Fruit fly (Drosophila melanogaster): Measurements from ENCODE around the gene CG3402.
A peak's percentile ranks its signal among the peaks of the same experiment; 100 is the strongest.

Gene CG3402

dm6 chr3L:615425-616046, 37.1 kb downstream of the CG3402 start (continued):
- TF ChIP-seq ind (GFP tag; optimal IDR thresholded peaks at IDR 0.05) (peak; percentile 87), Kr (GFP tag; optimal IDR thresholded peaks at IDR 0.05) (no peak), scrt (GFP tag; optimal IDR thresholded peaks at IDR 0.05) (peak; percentile 57), nom (GFP tag; optimal IDR thresholded peaks at IDR 0.05) (no peak), Mad (GFP tag; optimal IDR thresholded peaks at IDR 0.05) (peak; percentile 71), stc (GFP tag; IDR thresholded peaks at IDR 0.05) (peak; percentile 91), chn (GFP tag; optimal IDR thresholded peaks at IDR 0.05) (peak; percentile 72), CG9817 (tag; optimal IDR thresholded peaks at IDR 0.05) (peak; percentile 61), Drgx (GFP tag; IDR thresholded peaks at IDR 0.05) (peak; percentile 81), Usf (GFP tag; optimal IDR thresholded peaks at IDR 0.05) (peak; percentile 13), h (optimal IDR thresholded peaks at IDR 0.05) (no peak), CG7839 (tag; optimal IDR thresholded peaks at IDR 0.05) (peak; percentile 89), eyg (GFP tag; optimal IDR thresholded peaks at IDR 0.05) (peak; percentile 72), pan (optimal IDR thresholded peaks at IDR 0.05) (no peak), pan (GFP tag; optimal IDR thresholded peaks at IDR 0.05 in 1 of 2, IDR thresholded peaks at IDR 0.05 in 1 of 2) (peak in 1 of 2 experiments; percentile 94), CG7928 (GFP tag; optimal IDR thresholded peaks at IDR 0.05) (no peak), fd3F (GFP tag; optimal IDR thresholded peaks at IDR 0.05) (peak; percentile 68), CkIIα-i1 (GFP tag; IDR thresholded peaks at IDR 0.05) (peak; percentile 48; the same call in 1 of the 2 replicates), CG6813 (GFP tag; optimal IDR thresholded peaks at IDR 0.05) (peak; percentile 44), NC2β (GFP tag; optimal IDR thresholded peaks at IDR 0.05) (peak; percentile 87), wek (GFP tag; optimal IDR thresholded peaks at IDR 0.05) (peak; percentile 26), dmrt11E (tag; optimal IDR thresholded peaks at IDR 0.05) (peak; percentile 89), sug (tag; optimal IDR thresholded peaks at IDR 0.05) (peak; percentile 16), lab (GFP tag; optimal IDR thresholded peaks at IDR 0.05) (peak; percentile 87), Pdp1 (GFP tag; optimal IDR thresholded peaks at IDR 0.05) (peak; percentile 28 to 84), pum (GFP tag; optimal IDR thresholded peaks at IDR 0.05) (peak; percentile 80), salm (tag; optimal IDR thresholded peaks at IDR 0.05) (peak; percentile 80), CG3163 (GFP tag; optimal IDR thresholded peaks at IDR 0.05) (peak; percentile 69), luna (GFP tag; optimal IDR thresholded peaks at IDR 0.05) (no peak), zf30C (GFP tag; optimal IDR thresholded peaks at IDR 0.05) (peak; percentile 70), dmrt99B (tag; optimal IDR thresholded peaks at IDR 0.05) (peak; percentile 95), Hand (GFP tag; optimal IDR thresholded peaks at IDR 0.05) (no peak), CG9797 (GFP tag; optimal IDR thresholded peaks at IDR 0.05) (no peak), CG3847 (GFP tag; IDR thresholded peaks at IDR 0.05) (peak; percentile 66), CTCF (GFP tag; optimal IDR thresholded peaks at IDR 0.05) (peak; percentile 44), CG32767 (GFP tag; IDR thresholded peaks at IDR 0.05) (peak; percentile 87), CG14860 (GFP tag; IDR thresholded peaks at IDR 0.05; ENCODE audit: partially characterized antibody) (no peak), CG1602 (GFP tag; optimal IDR thresholded peaks at IDR 0.05) (peak; percentile 88), CG5180 (GFP tag; optimal IDR thresholded peaks at IDR 0.05) (peak; percentile 62), ash1 (GFP tag; optimal IDR thresholded peaks at IDR 0.05) (no peak), hb (GFP tag; IDR thresholded peaks at IDR 0.05; ENCODE audit: partially characterized antibody) (no peak), Tbp (GFP tag; optimal IDR thresholded peaks at IDR 0.05) (no peak), CG17802 (tag; optimal IDR thresholded peaks at IDR 0.05) (peak; percentile 77), CG14441 (GFP tag; IDR thresholded peaks at IDR 0.05) (peak; percentile 90), CG32772 (GFP tag; IDR thresholded peaks at IDR 0.05) (peak; percentile 89), Mrtf (GFP tag; IDR thresholded peaks at IDR 0.05) (peak; percentile 82), CG16815 (GFP tag; optimal IDR thresholded peaks at IDR 0.05) (peak; percentile 67), CrebB (tag; optimal IDR thresholded peaks at IDR 0.05) (peak; percentile 72), trh (GFP tag; optimal IDR thresholded peaks at IDR 0.05) (peak; percentile 77), HmgZ (tag; optimal IDR thresholded peaks at IDR 0.05) (peak; percentile 69), ase (GFP tag; IDR thresholded peaks at IDR 0.05) (peak; percentile 94)

Measured in whole organism, embryonic.